Worm (Caenorhabditis elegans) whole organism, L3 larva: Measurements from ENCODE around the gene T05G5.5.

ENCODE experiments used
- ZK546.5 ChIP-seq: sonication (generic microtip); optimal IDR thresholded peaks from 2 replicates; lab custom pipeline; 2017; ENCODE audit warnings: missing biosample characterization, missing genetic modification characterization
- aly-2 ChIP-seq: fragments of 150-350 bp; optimal IDR thresholded peaks from 2 replicates; lab custom pipeline; 2014; ENCODE audit warnings: missing biosample characterization, missing genetic modification characterization
- ama-1 ChIP-seq: fragments of 150-350 bp; optimal IDR thresholded peaks from 2 replicates; lab custom pipeline; 2018
- ceh-28 ChIP-seq: fragments of 150-350 bp; optimal IDR thresholded peaks from 2 replicates; lab custom pipeline; 2014; ENCODE audit warnings: missing biosample characterization, missing genetic modification reagents, missing genetic modification characterization
- ceh-82 ChIP-seq: fragments of 150-350 bp; optimal IDR thresholded peaks from 2 replicates; lab custom pipeline; 2014; ENCODE audit warnings: missing biosample characterization, missing genetic modification characterization
- daf-12 ChIP-seq: fragments of 150-350 bp; optimal IDR thresholded peaks from 2 replicates; lab custom pipeline; 2014; ENCODE audit warnings: missing biosample characterization, missing genetic modification reagents, missing genetic modification characterization
- egl-27 ChIP-seq: sonication (generic microtip); optimal IDR thresholded peaks from 4 replicates; lab custom pipeline; 2017; ENCODE audit warnings: missing biosample characterization, missing genetic modification reagents, missing genetic modification characterization
- egl-5 ChIP-seq: fragments of 150-350 bp; optimal IDR thresholded peaks from 2 replicates; lab custom pipeline; 2017; ENCODE audit warnings: missing biosample characterization, missing genetic modification reagents, missing genetic modification characterization, inconsistent platforms
- elt-1 ChIP-seq: fragments of 150-350 bp; optimal IDR thresholded peaks from 2 replicates; lab custom pipeline; 2014; ENCODE audit warnings: missing biosample characterization, missing genetic modification characterization
- elt-2 ChIP-seq: sonication (generic microtip); optimal IDR thresholded peaks from 2 replicates; lab custom pipeline; 2016; ENCODE audit warnings: missing genetic modification reagents, mild to moderate bottlenecking, missing genetic modification characterization, missing compliant biosample characterization
- eor-1 ChIP-seq, 2 experiments: fragments of 150-350 bp; optimal IDR thresholded peaks; 2 replicates each; lab custom pipeline; 2014 to 2018; ENCODE audit warnings: missing biosample characterization in 2 of 2, missing genetic modification characterization in 2 of 2
- fkh-10 ChIP-seq: sonication (generic microtip); optimal IDR thresholded peaks from 2 replicates; lab custom pipeline; 2017; ENCODE audit warnings: missing biosample characterization, missing genetic modification reagents, missing genetic modification characterization
- fkh-2 ChIP-seq: fragments of 150-350 bp; optimal IDR thresholded peaks from 2 replicates; lab custom pipeline; 2014; ENCODE audit warnings: missing biosample characterization, missing genetic modification reagents, missing genetic modification characterization
- hmg-11 ChIP-seq: sonication (generic microtip); optimal IDR thresholded peaks from 2 replicates; lab custom pipeline; 2016; ENCODE audit warnings: missing genetic modification characterization, missing compliant biosample characterization
- jun-1 ChIP-seq: fragments of 150-350 bp; optimal IDR thresholded peaks from 2 replicates; lab custom pipeline; 2014; ENCODE audit warnings: missing biosample characterization, missing genetic modification reagents, missing genetic modification characterization
- lin-15B ChIP-seq: fragments of 150-350 bp; optimal IDR thresholded peaks from 2 replicates; lab custom pipeline; 2014; ENCODE audit warnings: missing biosample characterization, missing genetic modification characterization
- lin-39 ChIP-seq: fragments of 150-350 bp; optimal IDR thresholded peaks from 2 replicates; lab custom pipeline; 2018; ENCODE audit warnings: missing biosample characterization, missing genetic modification reagents, missing genetic modification characterization
- lsy-12 ChIP-seq: sonication (generic microtip); optimal IDR thresholded peaks from 2 replicates; lab custom pipeline; 2016; ENCODE audit warnings: mild to moderate bottlenecking, missing genetic modification characterization, missing compliant biosample characterization
- mdl-1 ChIP-seq: fragments of 150-350 bp; optimal IDR thresholded peaks from 2 replicates; lab custom pipeline; 2014; ENCODE audit warnings: missing biosample characterization, missing genetic modification characterization
- nfya-1 ChIP-seq: sonication (generic microtip); optimal IDR thresholded peaks from 2 replicates; lab custom pipeline; 2017; ENCODE audit warnings: missing genetic modification characterization, mild to moderate bottlenecking, missing compliant biosample characterization, antibody characterized with exemption, moderate library complexity; ENCODE audit not compliant: insufficient read depth
- nhr-23 ChIP-seq: fragments of 150-350 bp; optimal IDR thresholded peaks from 2 replicates; lab custom pipeline; 2014; ENCODE audit warnings: missing biosample characterization, missing genetic modification reagents, missing genetic modification characterization
- nhr-25 ChIP-seq: sonication (generic microtip); optimal IDR thresholded peaks from 2 replicates; lab custom pipeline; 2017; ENCODE audit warnings: missing biosample characterization, missing genetic modification characterization
- nhr-28 ChIP-seq: fragments of 150-350 bp; optimal IDR thresholded peaks from 2 replicates; lab custom pipeline; 2014; ENCODE audit warnings: missing biosample characterization, missing genetic modification characterization
- nhr-43 ChIP-seq: sonication (generic microtip); optimal IDR thresholded peaks from 2 replicates; lab custom pipeline; 2016; ENCODE audit warnings: mild to moderate bottlenecking, missing genetic modification characterization, missing compliant biosample characterization; ENCODE audit not compliant: poor library complexity, severe bottlenecking
- nhr-67 ChIP-seq: fragments of 150-350 bp; optimal IDR thresholded peaks from 2 replicates; lab custom pipeline; 2014; ENCODE audit warnings: missing biosample characterization, missing genetic modification characterization
- nhr-77 ChIP-seq: fragments of 150-350 bp; optimal IDR thresholded peaks from 2 replicates; lab custom pipeline; 2014; ENCODE audit warnings: missing biosample characterization, missing genetic modification characterization
- pha-4 ChIP-seq: fragments of 150-350 bp; optimal IDR thresholded peaks from 2 replicates; lab custom pipeline; 2014; ENCODE audit warnings: missing biosample characterization, missing genetic modification reagents, missing genetic modification characterization
- sea-2 ChIP-seq: fragments of 150-350 bp; sonication (generic microtip); optimal IDR thresholded peaks from 4 replicates; lab custom pipeline; 2014; ENCODE audit warnings: missing biosample characterization, missing genetic modification reagents, missing genetic modification characterization
- snpc-4 ChIP-seq: fragments of 150-350 bp; optimal IDR thresholded peaks from 2 replicates; lab custom pipeline; 2014; ENCODE audit warnings: missing biosample characterization, missing genetic modification characterization
- tbx-2 ChIP-seq: sonication (generic microtip); optimal IDR thresholded peaks from 2 replicates; lab custom pipeline; 2016; ENCODE audit warnings: mild to moderate bottlenecking, missing genetic modification characterization, missing compliant biosample characterization
- unc-39 ChIP-seq: sonication (generic microtip); optimal IDR thresholded peaks from 4 replicates; lab custom pipeline; 2017; ENCODE audit warnings: missing biosample characterization, missing genetic modification characterization
- zag-1 ChIP-seq: fragments of 150-350 bp; optimal IDR thresholded peaks from 2 replicates; lab custom pipeline; 2014; ENCODE audit warnings: missing biosample characterization, missing genetic modification characterization
- ztf-4 ChIP-seq: fragments of 150-350 bp; optimal IDR thresholded peaks from 2 replicates; lab custom pipeline; 2014; ENCODE audit warnings: missing biosample characterization, missing genetic modification characterization

Gene T05G5.5

DNA sequence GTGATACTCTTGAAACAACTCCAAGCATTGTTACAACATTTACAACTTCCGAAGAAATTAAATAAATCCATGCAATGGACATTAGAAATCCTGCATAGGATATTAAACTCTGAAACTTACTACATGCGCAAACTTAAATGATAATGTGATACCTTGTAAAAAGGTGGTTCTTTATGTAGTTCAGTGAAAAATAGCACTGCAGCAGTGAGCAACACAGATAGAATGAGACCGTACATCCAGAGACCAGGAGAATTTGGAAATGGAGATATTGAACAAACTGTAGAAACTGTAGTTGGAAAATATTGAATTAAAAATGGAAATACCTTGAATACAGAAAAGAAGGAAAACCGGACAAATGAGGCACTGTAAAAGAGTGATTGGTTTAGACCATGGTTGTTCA lies 40.1 kb downstream of the T05G5.5 start:
- TF ChIP-seq lin-15B (tag; lab: Kevin White, UChicago) = no peak
- no peak for TF ChIP-seq ceh-28 (tag; lab: Kevin White, UChicago)
- no peak for TF ChIP-seq egl-5 (tag; lab: Kevin White, UChicago)
- TF ChIP-seq fkh-2 (tag; lab: Kevin White, UChicago) = no peak
- TF ChIP-seq nhr-28 = no peak
- no peak for TF ChIP-seq lin-39
- no peak for TF ChIP-seq eor-1 (tag; optimal IDR thresholded peaks at IDR 0.05; lab: Kevin White, UChicago)
- TF ChIP-seq elt-1 = no peak
- TF ChIP-seq unc-39 (tag; lab: Kevin White, UChicago) = no peak
- no peak for TF ChIP-seq ZK546.5 (tag; lab: Kevin White, UChicago)
- no peak for TF ChIP-seq nhr-77 (tag; lab: Kevin White, UChicago)
- no peak for TF ChIP-seq nhr-43 (tag; lab: Kevin White, UChicago)
- TF ChIP-seq aly-2 (tag; lab: Kevin White, UChicago) = no peak
- no peak for TF ChIP-seq hmg-11 (tag; lab: Kevin White, UChicago)
- TF ChIP-seq sea-2 (GFP tag; lab: Kevin White, UChicago) = no peak
- TF ChIP-seq nhr-67 (tag; lab: Kevin White, UChicago) = no peak
- TF ChIP-seq pha-4 (tag; lab: Kevin White, UChicago) = no peak
- TF ChIP-seq nhr-25 (tag; lab: Kevin White, UChicago) = no peak

DNA sequence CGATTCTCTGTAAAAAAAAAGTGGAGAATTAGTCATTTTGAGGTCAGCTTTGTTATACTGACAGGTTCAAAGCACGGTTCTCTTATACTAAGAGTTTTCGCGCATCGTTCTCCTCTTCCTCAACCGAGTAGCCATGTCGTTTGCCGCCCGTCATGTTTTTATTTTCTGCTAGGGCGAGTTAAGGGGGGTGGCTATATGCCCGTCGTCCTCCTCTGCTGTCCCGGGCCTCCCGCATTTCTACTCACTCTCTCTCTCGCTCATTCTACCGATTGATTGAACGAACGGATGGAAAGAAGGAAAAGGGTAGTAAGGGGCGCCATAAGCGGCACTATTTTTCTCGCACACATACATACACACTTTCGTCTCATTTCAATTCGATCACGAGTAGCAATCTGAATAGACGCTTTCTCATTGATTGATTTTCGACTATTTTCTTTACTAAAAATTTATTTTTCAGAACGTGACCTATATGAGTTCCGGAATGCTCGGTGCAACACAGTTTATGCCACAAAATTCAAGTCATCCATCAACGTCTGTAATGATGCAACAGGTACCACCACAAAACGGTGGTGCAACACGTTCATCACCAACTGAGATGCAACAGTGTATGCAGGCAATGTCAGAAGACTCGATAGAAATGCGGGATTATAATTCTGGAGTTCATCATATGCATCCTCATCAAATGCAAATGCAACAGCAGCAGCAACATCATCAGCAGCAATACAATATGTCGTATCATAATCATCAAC lies 45.9 kb downstream of the T05G5.5 start:
- peak; percentile 41 for TF ChIP-seq lin-39
- peak; percentile 18 for TF ChIP-seq egl-5 (tag; lab: Kevin White, UChicago)
- TF ChIP-seq pha-4 (tag; lab: Kevin White, UChicago) = no peak
- TF ChIP-seq, all 47 proteins: peak for 2

DNA sequence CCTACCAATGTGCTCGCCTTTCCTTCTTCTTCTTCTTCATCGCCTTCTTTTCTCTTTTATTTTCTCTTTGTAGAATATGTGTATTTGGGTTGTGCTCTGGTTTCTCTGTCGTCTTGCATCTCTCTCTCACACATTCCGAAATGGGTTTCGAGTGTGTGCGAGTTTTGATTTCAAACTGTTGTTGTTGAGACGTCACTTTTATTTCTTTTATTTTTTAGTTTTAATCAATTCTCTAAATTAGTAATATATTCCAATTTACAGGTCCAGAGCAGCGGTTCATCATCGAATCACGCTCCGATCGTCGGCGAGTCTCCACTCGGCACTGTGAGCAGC lies 46.7 kb downstream of the T05G5.5 start:
- TF ChIP-seq egl-27 (no peak), nfya-1 (tag; lab: Kevin White, UChicago) (peak; percentile 22), elt-2 (tag; lab: Kevin White, UChicago) (no peak)

DNA sequence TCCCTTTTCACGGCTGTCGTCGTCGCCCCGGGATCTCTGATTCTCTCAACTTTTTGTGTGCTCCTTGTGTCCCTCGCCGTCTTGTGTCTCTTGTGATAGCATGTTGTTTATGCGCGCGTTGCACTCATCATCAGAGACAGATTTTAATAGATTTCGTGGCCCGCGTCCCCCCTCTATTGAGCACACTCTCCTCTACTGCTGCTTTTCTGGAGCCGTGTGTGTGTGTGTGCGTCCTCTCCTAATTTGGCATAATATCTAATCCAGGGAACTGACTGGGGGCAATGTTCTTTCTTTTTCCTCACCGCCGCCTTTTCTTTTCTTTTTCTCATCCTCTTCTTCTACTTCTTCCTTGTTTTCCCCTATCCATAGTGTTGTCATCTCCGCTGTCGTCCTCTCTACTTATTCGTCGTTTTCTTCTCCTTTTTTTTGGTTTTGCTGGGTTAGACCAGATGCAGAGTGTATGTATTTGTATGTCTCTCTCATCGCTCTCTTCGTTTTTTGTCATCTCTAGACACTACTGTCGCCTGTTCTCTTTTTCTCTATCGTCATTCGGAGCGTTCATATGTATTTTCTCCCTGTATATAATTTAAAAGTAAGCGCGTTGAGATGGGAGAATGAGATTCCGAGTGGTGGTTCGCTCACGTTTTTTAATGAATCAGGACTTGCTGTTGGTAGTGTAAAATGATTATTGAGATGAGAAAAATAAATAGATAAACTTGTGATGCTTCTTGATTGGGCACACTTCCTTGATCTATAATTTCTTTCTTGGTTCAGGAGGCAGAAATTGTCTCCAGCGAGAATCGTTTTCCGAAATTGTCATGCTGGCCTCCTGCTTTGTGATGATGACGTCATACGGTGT lies 47.3 kb downstream of the T05G5.5 start:
- TF ChIP-seq nhr-67 (tag; lab: Kevin White, UChicago) (no peak), elt-2 (tag; lab: Kevin White, UChicago) (peak; percentile 12), ztf-4 (no peak), lin-15B (tag; lab: Kevin White, UChicago) (no peak), ama-1 (lab: Kevin White, UChicago) (peak; percentile 3), lin-39 (peak; percentile 75), daf-12 (tag; lab: Kevin White, UChicago) (no peak), fkh-10 (GFP tag; lab: Kevin White, UChicago) (no peak), lsy-12 (no peak), ceh-82 (peak; percentile 37), hmg-11 (tag; lab: Kevin White, UChicago) (peak; percentile 49), nhr-25 (tag; lab: Kevin White, UChicago) (no peak), snpc-4 (tag; lab: Kevin White, UChicago) (peak; percentile 3), nhr-23 (tag; lab: Kevin White, UChicago) (peak; percentile 45), mdl-1 (tag; lab: Kevin White, UChicago) (peak; percentile 33), tbx-2 (tag; lab: Kevin White, UChicago) (peak; percentile 40), zag-1 (tag; lab: Kevin White, UChicago) (peak; percentile 20), pha-4 (tag; lab: Kevin White, UChicago) (peak; percentile 40), jun-1 (tag; lab: Kevin White, UChicago) (peak; percentile 2), nfya-1 (tag; lab: Kevin White, UChicago) (peak; percentile 23), elt-1 (no peak)
